Worm (Caenorhabditis elegans) whole organism, L1 larva: ENCODE data around the gene fic-1.

ENCODE experiments used
- C04F5.9 ChIP-seq: sonication (generic microtip); optimal IDR thresholded peaks from 2 replicates; lab custom pipeline; 2016; ENCODE audit warnings: missing genetic modification characterization, missing compliant biosample characterization
- aha-1 ChIP-seq: fragments of 150-350 bp; optimal IDR thresholded peaks from 2 replicates; lab custom pipeline; 2014; ENCODE audit warnings: missing biosample characterization, missing genetic modification characterization
- ceh-63 ChIP-seq: fragments of 200-800 bp; sonication (Bioruptor generic); optimal IDR thresholded peaks from 2 replicates; lab custom pipeline; 2018; ENCODE audit warnings: mild to moderate bottlenecking, missing genetic modification characterization, missing compliant biosample characterization
- ceh-8 ChIP-seq: fragments of 200-800 bp; sonication (Bioruptor generic); optimal IDR thresholded peaks from 2 replicates; lab custom pipeline; 2018; ENCODE audit warnings: mild to moderate bottlenecking, missing genetic modification characterization, moderate library complexity, missing compliant biosample characterization
- dpl-1 ChIP-seq, 3 experiments: fragments of 150-350 bp in 2 of 3; sonication (generic microtip) in 1 of 3; optimal IDR thresholded peaks; 2 replicates each; lab custom pipeline; 2014 to 2017; ENCODE audit warnings: missing biosample characterization in 3 of 3, missing genetic modification characterization in 3 of 3, missing genetic modification reagents in 3 of 3
- egl-27 ChIP-seq, 2 experiments: fragments of 150-350 bp in 1 of 2; sonication (generic microtip); optimal IDR thresholded peaks; 3 replicates each; lab custom pipeline; 2017 to 2018; ENCODE audit warnings: missing biosample characterization in 2 of 2, missing genetic modification characterization in 2 of 2, missing genetic modification reagents in 2 of 2
- elt-2 ChIP-seq: sonication (generic microtip); optimal IDR thresholded peaks from 2 replicates; lab custom pipeline; 2016; ENCODE audit warnings: missing genetic modification characterization, mild to moderate bottlenecking, inconsistent platforms, missing compliant biosample characterization, missing genetic modification reagents
- elt-3 ChIP-seq, 6 experiments: fragments of 150-350 bp in 1 of 6; sonication (generic microtip); optimal IDR thresholded peaks; 2 replicates each; lab custom pipeline; 2017 to 2018; ENCODE audit warnings: missing biosample characterization in 6 of 6, missing genetic modification characterization in 6 of 6, inconsistent platforms in 1 of 6
- fkh-8 ChIP-seq: sonication (generic microtip); optimal IDR thresholded peaks from 2 replicates; lab custom pipeline; 2016; ENCODE audit warnings: mild to moderate bottlenecking, missing genetic modification characterization, missing compliant biosample characterization
- isw-1 ChIP-seq: fragments of 200-800 bp; sonication (Bioruptor generic); IDR thresholded peaks from 2 replicates; pipeline ENCODE4 v1.3.6; 2022; ENCODE audit warnings: missing genetic modification characterization, missing compliant biosample characterization
- jun-1 ChIP-seq: fragments of 150-350 bp; optimal IDR thresholded peaks from 2 replicates; lab custom pipeline; 2014; ENCODE audit warnings: missing biosample characterization, missing genetic modification reagents, missing genetic modification characterization
- lin-13 ChIP-seq: fragments of 150-350 bp; optimal IDR thresholded peaks from 2 replicates; lab custom pipeline; 2014; ENCODE audit warnings: missing biosample characterization, missing genetic modification reagents, missing genetic modification characterization
- lsy-2 ChIP-seq, 2 experiments: fragments of 150-350 bp; optimal IDR thresholded peaks; 2 replicates each; lab custom pipeline; 2014; ENCODE audit warnings: missing biosample characterization in 2 of 2, missing genetic modification characterization in 2 of 2
- mab-9 ChIP-seq: fragments of 200-800 bp; sonication (Bioruptor generic); IDR thresholded peaks from 2 replicates; pipeline ENCODE4 v1.3.6; 2022; ENCODE audit warnings: missing genetic modification reagents, missing genetic modification characterization, missing compliant biosample characterization
- mdl-1 ChIP-seq, 2 experiments: fragments of 150-350 bp; optimal IDR thresholded peaks; 2 replicates each; lab custom pipeline; 2014 to 2017; ENCODE audit warnings: missing biosample characterization in 2 of 2, missing genetic modification characterization in 2 of 2, inconsistent platforms in 1 of 2
- mep-1 ChIP-seq: fragments of 150-350 bp; optimal IDR thresholded peaks from 2 replicates; lab custom pipeline; 2014; ENCODE audit warnings: missing biosample characterization, missing genetic modification characterization
- nhr-11 ChIP-seq: fragments of 150-350 bp; optimal IDR thresholded peaks from 2 replicates; lab custom pipeline; 2014; ENCODE audit warnings: missing biosample characterization, missing genetic modification characterization
- nhr-12 ChIP-seq: sonication (generic microtip); optimal IDR thresholded peaks from 2 replicates; lab custom pipeline; 2017; ENCODE audit warnings: missing biosample characterization, missing genetic modification characterization
- nhr-19 ChIP-seq: fragments of 200-800 bp; sonication (Bioruptor generic); conservative IDR thresholded peaks from 2 replicates; pipeline ENCODE4 v1.3.6; 2022; ENCODE audit warnings: missing genetic modification characterization, missing compliant biosample characterization
- nhr-20 ChIP-seq: sonication (generic microtip); optimal IDR thresholded peaks from 2 replicates; lab custom pipeline; 2016; ENCODE audit warnings: mild to moderate bottlenecking, missing genetic modification characterization, missing compliant biosample characterization
- nhr-71 ChIP-seq: sonication (generic microtip); optimal IDR thresholded peaks from 2 replicates; lab custom pipeline; 2016; ENCODE audit warnings: mild to moderate bottlenecking, missing genetic modification characterization, moderate library complexity, missing compliant biosample characterization
- nhr-76 ChIP-seq: sonication (generic microtip); optimal IDR thresholded peaks from 2 replicates; lab custom pipeline; 2017; ENCODE audit warnings: missing biosample characterization, missing genetic modification characterization
- nhr-77 ChIP-seq: fragments of 150-350 bp; optimal IDR thresholded peaks from 2 replicates; lab custom pipeline; 2014; ENCODE audit warnings: missing biosample characterization, missing genetic modification characterization
- nhr-85 ChIP-seq: sonication (generic microtip); peaks from one replicate; lab custom pipeline; 2016; ENCODE audit warnings: missing genetic modification characterization, inconsistent platforms, missing compliant biosample characterization
- snpc-4 ChIP-seq: fragments of 150-350 bp; optimal IDR thresholded peaks from 2 replicates; lab custom pipeline; 2014; ENCODE audit warnings: missing biosample characterization, missing genetic modification characterization
- snu-23 ChIP-seq: sonication (generic microtip); optimal IDR thresholded peaks from 2 replicates; lab custom pipeline; 2016; ENCODE audit warnings: missing genetic modification characterization, missing compliant biosample characterization
- sox-4 ChIP-seq: sonication (generic microtip); optimal IDR thresholded peaks from 2 replicates; lab custom pipeline; 2016; ENCODE audit warnings: missing genetic modification characterization, missing compliant biosample characterization
- sptf-1 ChIP-seq: fragments of 150-350 bp; optimal IDR thresholded peaks from 2 replicates; lab custom pipeline; 2014; ENCODE audit warnings: missing biosample characterization, missing genetic modification characterization
- tbx-2 ChIP-seq: sonication (generic microtip); optimal IDR thresholded peaks from 2 replicates; lab custom pipeline; 2016; ENCODE audit warnings: missing genetic modification characterization, missing compliant biosample characterization
- unc-30 ChIP-seq: sonication (generic microtip); optimal IDR thresholded peaks from 2 replicates; lab custom pipeline; 2017; ENCODE audit warnings: missing biosample characterization, missing genetic modification characterization
- unc-86 ChIP-seq: sonication (generic microtip); optimal IDR thresholded peaks from 2 replicates; lab custom pipeline; 2016; ENCODE audit warnings: missing genetic modification characterization, missing compliant biosample characterization
- vab-15 ChIP-seq: sonication (generic microtip); optimal IDR thresholded peaks from 2 replicates; lab custom pipeline; 2017; ENCODE audit warnings: missing genotype, mild to moderate bottlenecking, missing genetic modification characterization, missing compliant biosample characterization
- xbp-1 ChIP-seq: sonication (generic microtip); optimal IDR thresholded peaks from 2 replicates; lab custom pipeline; 2016; ENCODE audit warnings: missing genetic modification characterization, missing compliant biosample characterization
- zag-1 ChIP-seq: fragments of 150-350 bp; optimal IDR thresholded peaks from 2 replicates; lab custom pipeline; 2014; ENCODE audit warnings: missing biosample characterization, missing genetic modification characterization

The fic-1 gene

ce11 chrIV:10889820-10890462, 47.3 kb upstream of the fic-1 start, which contains the start of gene F13E9.15 (continued):
- TF ChIP-seq unc-86 (tag; lab: Kevin White, UChicago) (no peak), lin-13 (GFP tag; lab: Kevin White, UChicago) (no peak), mdl-1 (tag; optimal IDR thresholded peaks at IDR 0.05; lab: Kevin White, UChicago) (no peak), sptf-1 (tag; lab: Kevin White, UChicago) (no peak), ceh-8 (GFP tag; lab: Kevin White, UChicago) (peak; percentile 70), snpc-4 (no peak)
- TF ChIP-seq, all 84 proteins: peak for 9

- TF ChIP-seq elt-3 (tag; optimal IDR thresholded peaks at IDR 0.05; lab: Kevin White, UChicago) (no peak), elt-2 (tag; lab: Kevin White, UChicago) (no peak), mep-1 (tag; lab: Kevin White, UChicago) (no peak), unc-86 (tag; lab: Kevin White, UChicago) (no peak), unc-30 (tag; lab: Kevin White, UChicago) (no peak), sox-4 (tag; lab: Kevin White, UChicago) (no peak), dpl-1 (GFP tag; optimal IDR thresholded peaks at IDR 0.05; lab: Kevin White, UChicago) (no peak), vab-15 (tag; lab: Kevin White, UChicago) (no peak), sptf-1 (tag; lab: Kevin White, UChicago) (no peak), nhr-77 (no peak), zag-1 (no peak), nhr-19 (no peak), mab-9 (GFP tag; lab: Robert Waterston, UW) (no peak), fkh-8 (tag; lab: Kevin White, UChicago) (no peak), nhr-20 (tag; lab: Kevin White, UChicago) (no peak), nhr-11 (no peak), ceh-63 (GFP tag; lab: Kevin White, UChicago) (no peak), nhr-71 (tag; lab: Kevin White, UChicago) (no peak), isw-1 (GFP tag; lab: Robert Waterston, UW) (no peak), nhr-12 (tag; lab: Kevin White, UChicago) (no peak)
These were observed 45.3 kb upstream of the fic-1 start, which contains the start of gene srlf-12 for ce11 chrIV:10891993-10892392. TSS of gene srlf-12 (minus strand) at chrIV:10892093.

ce11 chrIV:10894255-10894654, 43.0 kb upstream of the fic-1 start, which contains the start of gene srlf-14:
TSS of gene srlf-14 (minus strand) at chrIV:10894355.
- TF ChIP-seq nhr-76 (tag; lab: Kevin White, UChicago) (no peak), tbx-2 (tag; lab: Kevin White, UChicago) (no peak), lin-13 (GFP tag; lab: Kevin White, UChicago) (no peak), xbp-1 (tag; lab: Kevin White, UChicago) (no peak), jun-1 (tag; lab: Kevin White, UChicago) (no peak), aha-1 (tag; lab: Kevin White, UChicago) (no peak), unc-86 (tag; lab: Kevin White, UChicago) (no peak), snu-23 (GFP tag; lab: Kevin White, UChicago) (no peak)
- TF ChIP-seq, all 84 proteins: peak for 0

- no peak for TF ChIP-seq egl-27 (tag; optimal IDR thresholded peaks at IDR 0.05; lab: Kevin White, UChicago)
- TF ChIP-seq isw-1 (GFP tag; lab: Robert Waterston, UW), result no peak
- no peak for TF ChIP-seq nhr-85 (tag; lab: Kevin White, UChicago)
- TF ChIP-seq elt-3 (tag; optimal IDR thresholded peaks at IDR 0.05; lab: Kevin White, UChicago), result no peak
- TF ChIP-seq C04F5.9 (tag; lab: Kevin White, UChicago), result no peak
- no peak for TF ChIP-seq lsy-2 (tag; optimal IDR thresholded peaks at IDR 0.05; lab: Kevin White, UChicago)
- TF ChIP-seq jun-1 (tag; lab: Kevin White, UChicago), result no peak
- no peak for TF ChIP-seq mdl-1 (tag; optimal IDR thresholded peaks at IDR 0.05; lab: Kevin White, UChicago)
- TF ChIP-seq dpl-1 (GFP tag; optimal IDR thresholded peaks at IDR 0.05; lab: Kevin White, UChicago), result no peak
- no peak for TF ChIP-seq nhr-11
These were observed 40.7 kb upstream of the fic-1 start, which contains the start of gene srlf-13 for ce11 chrIV:10896512-10896911. TSS of gene srlf-13 (minus strand) at chrIV:10896612.
